Fruit fly (Drosophila melanogaster): ENCODE measurements around the gene spn-A.

The spn-A gene

DNA sequence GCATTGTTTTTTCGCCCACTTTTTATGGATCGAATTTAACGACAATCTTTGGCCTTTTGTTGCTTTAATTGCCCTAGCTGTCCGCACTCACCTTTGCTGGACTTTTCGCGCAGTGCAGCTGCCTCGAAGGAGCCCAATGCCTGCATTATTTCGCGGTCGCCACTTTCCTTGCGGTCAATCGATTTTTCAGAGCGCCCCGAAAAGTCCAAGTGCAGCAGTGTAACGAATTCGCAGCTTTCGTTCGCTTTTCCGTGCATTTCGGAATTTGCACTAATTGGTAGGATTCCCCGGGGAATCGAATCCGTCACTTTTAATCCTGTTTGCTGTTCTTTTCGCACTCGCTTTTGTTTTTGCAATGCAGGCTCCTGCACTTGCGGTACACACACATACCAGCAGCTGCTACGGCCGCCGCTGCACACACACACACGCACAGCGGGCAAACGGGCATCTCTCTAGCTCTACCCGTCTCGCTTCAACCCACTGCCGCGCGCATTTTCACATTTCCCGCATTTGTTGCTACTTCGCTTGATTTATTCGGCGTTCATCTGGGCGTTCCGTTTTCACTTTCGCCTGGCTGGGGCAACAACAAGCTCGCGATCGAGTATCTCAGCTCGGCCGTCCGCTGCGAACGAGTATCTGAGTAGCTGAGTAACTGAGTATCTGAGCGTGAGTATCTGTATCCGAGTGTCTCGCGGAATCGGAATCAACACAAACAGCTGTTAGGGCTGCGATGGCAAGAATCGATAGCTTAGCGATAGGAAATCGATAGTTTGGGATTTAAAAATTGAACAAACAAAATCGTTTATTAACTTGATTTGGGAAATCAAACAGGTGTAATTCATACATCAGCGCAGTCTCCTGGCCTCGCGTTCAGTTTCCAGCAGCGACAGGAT is 34.0 kb downstream of the spn-A start, which contains the start of gene Mgat2 (continued):
- TF ChIP-seq CG10462 (GFP tag; optimal IDR thresholded peaks at IDR 0.05) = no peak
- no peak for TF ChIP-seq Hr78 (GFP tag; optimal IDR thresholded peaks at IDR 0.05)
- TF ChIP-seq ham (GFP tag; IDR thresholded peaks at IDR 0.05) = no peak
- peak; percentile 67 for TF ChIP-seq fd64A (GFP tag; optimal IDR thresholded peaks at IDR 0.05)
- 0 out of 3 replicates have a peak, but pooled peaks have one; percentile 16 for TF ChIP-seq Dbx (GFP tag; IDR thresholded peaks at IDR 0.05)
- no peak for TF ChIP-seq CG15269 (tag; optimal IDR thresholded peaks at IDR 0.05)
- no peak for TF ChIP-seq CG2116 (GFP tag; optimal IDR thresholded peaks at IDR 0.05)
- TF ChIP-seq dmrt99B (tag; optimal IDR thresholded peaks at IDR 0.05) = no peak
- TF ChIP-seq danr (GFP tag; IDR thresholded peaks at IDR 0.05) = no peak
- peak; percentile 22; the same call in 1 of the 2 replicates for TF ChIP-seq CG42726 (GFP tag; IDR thresholded peaks at IDR 0.05; ENCODE audit: partially characterized antibody)
- peak; percentile 59 for TF ChIP-seq CG12219 (GFP tag; optimal IDR thresholded peaks at IDR 0.05)
- TF ChIP-seq onecut (GFP tag; IDR thresholded peaks at IDR 0.05) = peak; percentile 94
- peak; percentile 24 for TF ChIP-seq CG17186 (GFP tag; optimal IDR thresholded peaks at IDR 0.05)
- no peak for TF ChIP-seq CG11504 (tag; optimal IDR thresholded peaks at IDR 0.05)
- TF ChIP-seq CG1792 (GFP tag; optimal IDR thresholded peaks at IDR 0.05) = no peak
- peak; percentile 61; the same call in 1 of the 2 replicates for TF ChIP-seq Adf1 (GFP tag; IDR thresholded peaks at IDR 0.05)
- TF ChIP-seq CG4282 (GFP tag; optimal IDR thresholded peaks at IDR 0.05) = no peak
- TF ChIP-seq otp (GFP tag; IDR thresholded peaks at IDR 0.05) = no peak
- no peak for TF ChIP-seq CG3726 (GFP tag; IDR thresholded peaks at IDR 0.05)
- TF ChIP-seq CG15011 (GFP tag; optimal IDR thresholded peaks at IDR 0.05) = no peak
- peak; percentile 30 for TF ChIP-seq CG18262 (tag; optimal IDR thresholded peaks at IDR 0.05)
- TF ChIP-seq CG7556 (GFP tag; optimal IDR thresholded peaks at IDR 0.05) = no peak
- TF ChIP-seq schlank (tag; optimal IDR thresholded peaks at IDR 0.05) = no peak
- peak; percentile 75 for TF ChIP-seq hb (GFP tag; IDR thresholded peaks at IDR 0.05; ENCODE audit: partially characterized antibody)
- TF ChIP-seq CG11456 (GFP tag; IDR thresholded peaks at IDR 0.05) = no peak
- TF ChIP-seq sc (optimal IDR thresholded peaks at IDR 0.05) = no peak
- TF ChIP-seq sc (GFP tag; optimal IDR thresholded peaks at IDR 0.05) = no peak
- TF ChIP-seq crc (GFP tag; optimal IDR thresholded peaks at IDR 0.05) = no peak
- TF ChIP-seq NK7.1 (GFP tag; optimal IDR thresholded peaks at IDR 0.05) = no peak
- TF ChIP-seq CG2202 (tag; optimal IDR thresholded peaks at IDR 0.05) = peak; percentile 66
- TF ChIP-seq sob (GFP tag; IDR thresholded peaks at IDR 0.05) = peak; percentile 37; the same call in 1 of the 2 replicates
- TF ChIP-seq CG8924 (tag; optimal IDR thresholded peaks at IDR 0.05) = peak; percentile 83
- peak; percentile 45 for TF ChIP-seq gro (GFP tag; optimal IDR thresholded peaks at IDR 0.05)
- TF ChIP-seq Ets65A (GFP tag) = peak; percentile 87
- peak; percentile 87 for TF ChIP-seq Jarid2 (GFP tag; optimal IDR thresholded peaks at IDR 0.05)
- no peak for TF ChIP-seq CG8359 (GFP tag; optimal IDR thresholded peaks at IDR 0.05; ENCODE audit: borderline replicate concordance)
- TF ChIP-seq Deaf1 (tag; optimal IDR thresholded peaks at IDR 0.05) = peak; percentile 81
- TF ChIP-seq esg (GFP tag; conservative IDR thresholded peaks at IDR 0.05) = no peak
- no peak for TF ChIP-seq CG12744 (GFP tag; optimal IDR thresholded peaks at IDR 0.05)
- no peak for TF ChIP-seq CG14667 (GFP tag; IDR thresholded peaks at IDR 0.05)
- TF ChIP-seq CG2199 (GFP tag; IDR thresholded peaks at IDR 0.05) = peak; percentile 74; the same call in 1 of the 3 replicates
- peak; percentile 30; the same call in 1 of the 3 replicates for TF ChIP-seq Optix (GFP tag; IDR thresholded peaks at IDR 0.05)
- TF ChIP-seq ase (GFP tag; IDR thresholded peaks at IDR 0.05) = no peak
- no peak for TF ChIP-seq Bdp1 (GFP tag; optimal IDR thresholded peaks at IDR 0.05)
- no peak for TF ChIP-seq croc (GFP tag; conservative IDR thresholded peaks at IDR 0.05)
- TF ChIP-seq jigr1 (GFP tag; IDR thresholded peaks at IDR 0.05) = no peak
- peak; percentile 6 for TF ChIP-seq CG12391 (tag; optimal IDR thresholded peaks at IDR 0.05)
- TF ChIP-seq corto (GFP tag; optimal IDR thresholded peaks at IDR 0.05) = no peak
- no peak for TF ChIP-seq Sox102F (GFP tag; optimal IDR thresholded peaks at IDR 0.05)
